Fruit fly (Drosophila melanogaster) whole organism, embryonic: ENCODE measurements around the gene kairos.

Experiments used
- Abd-B ChIP-seq: fragments of 200-800 bp; sonication (Bioruptor generic); optimal IDR thresholded peaks from 2 replicates; lab custom pipeline; 2018; ENCODE audit warnings: missing biosample characterization, mild to moderate bottlenecking, missing genetic modification characterization, moderate library complexity
- CG10147 ChIP-seq: fragments of 200-800 bp; sonication (Bioruptor generic); optimal IDR thresholded peaks from 2 replicates; lab custom pipeline; 2019; ENCODE audit warnings: missing biosample characterization, mild to moderate bottlenecking, missing genetic modification characterization, moderate library complexity
- CG10267 ChIP-seq: fragments of 200-800 bp; sonication (Bioruptor generic); optimal IDR thresholded peaks from 2 replicates; lab custom pipeline; 2018; ENCODE audit warnings: missing biosample characterization, mild to moderate bottlenecking, missing genetic modification characterization, moderate library complexity
- CG10565 ChIP-seq: fragments of 200-800 bp; sonication (Bioruptor generic); optimal IDR thresholded peaks from 3 replicates; lab custom pipeline; 2016; ENCODE audit warnings: missing biosample characterization, mild to moderate bottlenecking, missing genetic modification characterization
- CG10979 ChIP-seq: fragments of 200-800 bp; sonication (Bioruptor generic); optimal IDR thresholded peaks from 2 replicates; lab custom pipeline; 2018; ENCODE audit warnings: missing biosample characterization, mild to moderate bottlenecking, missing genetic modification characterization, moderate library complexity
- CG13894 ChIP-seq: fragments of 200-800 bp; sonication (Bioruptor generic); optimal IDR thresholded peaks from 3 replicates; lab custom pipeline; 2018; ENCODE audit warnings: missing biosample characterization, mild to moderate bottlenecking, missing genetic modification characterization, moderate library complexity
- CG15479 ChIP-seq: fragments of 200-800 bp; sonication (Bioruptor generic); optimal IDR thresholded peaks from 3 replicates; lab custom pipeline; 2019; ENCODE audit warnings: missing biosample characterization, mild to moderate bottlenecking, missing genetic modification characterization, moderate library complexity
- CG15514 ChIP-seq: fragments of 200-800 bp; sonication (Bioruptor generic); optimal IDR thresholded peaks from 3 replicates; lab custom pipeline; 2017; ENCODE audit warnings: missing biosample characterization, missing genetic modification characterization, mild to moderate bottlenecking, moderate library complexity, missing genetic modification reagents
- CG16815 ChIP-seq: fragments of 200-800 bp; sonication (Bioruptor generic); optimal IDR thresholded peaks from 3 replicates; lab custom pipeline; 2017; ENCODE audit warnings: missing biosample characterization, mild to moderate bottlenecking, missing genetic modification characterization
- CG17328 ChIP-seq: fragments of 200-800 bp; sonication (Bioruptor generic); IDR thresholded peaks from 2 replicates; pipeline ENCODE4 v1.3.6; 2022; ENCODE audit warnings: missing biosample characterization, missing genetic modification characterization
- CG17385 ChIP-seq: fragments of 200-800 bp; sonication (Bioruptor generic); optimal IDR thresholded peaks from 3 replicates; lab custom pipeline; 2018; ENCODE audit warnings: missing biosample characterization, mild to moderate bottlenecking, missing genetic modification characterization
- CG17568 ChIP-seq: fragments of 200-800 bp; sonication (Bioruptor generic); optimal IDR thresholded peaks from 2 replicates; lab custom pipeline; 2018; ENCODE audit warnings: missing biosample characterization, mild to moderate bottlenecking, missing genetic modification characterization, moderate library complexity
- CG18011 ChIP-seq: fragments of 200-800 bp; sonication (Bioruptor generic); optimal IDR thresholded peaks from 2 replicates; lab custom pipeline; 2017; ENCODE audit warnings: missing biosample characterization, missing genetic modification characterization, mild to moderate bottlenecking, moderate library complexity, missing genotype
- CG2120 ChIP-seq: fragments of 200-800 bp; sonication (Bioruptor generic); optimal IDR thresholded peaks from 3 replicates; lab custom pipeline; 2016; ENCODE audit warnings: missing biosample characterization, missing genetic modification characterization
- CG30403 ChIP-seq: fragments of 200-800 bp; sonication (Bioruptor generic); optimal IDR thresholded peaks from 3 replicates; lab custom pipeline; 2016; ENCODE audit warnings: missing biosample characterization, missing genetic modification characterization
- CG3163 ChIP-seq: fragments of 200-800 bp; sonication (Bioruptor generic); optimal IDR thresholded peaks from 3 replicates; lab custom pipeline; 2016; ENCODE audit warnings: missing biosample characterization, missing genetic modification characterization
- CG32772 ChIP-seq: fragments of 200-800 bp; sonication (Bioruptor generic); IDR thresholded peaks from 2 replicates; pipeline ENCODE4 v1.3.6; 2022; ENCODE audit warnings: missing biosample characterization, missing genetic modification characterization
- CG4282 ChIP-seq: fragments of 200-800 bp; sonication (Bioruptor generic); optimal IDR thresholded peaks from 2 replicates; lab custom pipeline; 2016; ENCODE audit warnings: missing biosample characterization, missing genetic modification characterization
- CG6813 ChIP-seq: fragments of 200-800 bp; sonication (Bioruptor generic); optimal IDR thresholded peaks from 2 replicates; lab custom pipeline; 2017; ENCODE audit warnings: missing biosample characterization, missing genetic modification characterization, mild to moderate bottlenecking, moderate library complexity, missing genetic modification reagents
- CHES-1-like ChIP-seq: fragments of 200-800 bp; sonication (Bioruptor generic); optimal IDR thresholded peaks from 2 replicates; lab custom pipeline; 2016; ENCODE audit warnings: missing biosample characterization, missing genetic modification characterization
- CTCF ChIP-seq: fragments of 200-800 bp; sonication (Bioruptor generic); optimal IDR thresholded peaks from 2 replicates; lab custom pipeline; 2017; ENCODE audit warnings: missing biosample characterization, mild to moderate bottlenecking, missing genetic modification characterization, moderate library complexity
- Dbx ChIP-seq: fragments of 200-800 bp; sonication (Bioruptor generic); IDR thresholded peaks from 3 replicates; pipeline ENCODE4 v1.3.6; 2022; ENCODE audit warnings: missing biosample characterization, missing genetic modification characterization
- Elba2 ChIP-seq: fragments of 200-800 bp; sonication (Bioruptor generic); optimal IDR thresholded peaks from 3 replicates; lab custom pipeline; 2016; ENCODE audit warnings: missing biosample characterization, missing genetic modification characterization
- Gsc ChIP-seq: fragments of 200-800 bp; sonication (Bioruptor generic); IDR thresholded peaks from 2 replicates; pipeline ENCODE4 v1.3.6; 2022; ENCODE audit warnings: missing biosample characterization, missing genetic modification characterization
- HLH4C ChIP-seq: fragments of 200-800 bp; sonication (Bioruptor generic); IDR thresholded peaks from 3 replicates; pipeline ENCODE4 v1.3.6; 2022; ENCODE audit warnings: missing biosample characterization, missing genetic modification characterization; ENCODE audit not compliant: partially characterized antibody
- Hand ChIP-seq: fragments of 200-800 bp; sonication (Bioruptor generic); optimal IDR thresholded peaks from 2 replicates; lab custom pipeline; 2017; ENCODE audit warnings: mild to moderate bottlenecking, missing biosample characterization, missing genetic modification reagents, missing genetic modification characterization
- Hr51 ChIP-seq, 2 experiments: fragments of 200-800 bp; sonication (Bioruptor generic); optimal IDR thresholded peaks; 2 replicates in 1 of 2; 3 replicates in 1 of 2; lab custom pipeline; 2016 to 2018; ENCODE audit warnings: missing biosample characterization in 2 of 2, missing genetic modification characterization in 2 of 2, mild to moderate bottlenecking in 1 of 2, moderate library complexity in 1 of 2
- Jarid2 ChIP-seq: fragments of 200-800 bp; sonication (Bioruptor generic); optimal IDR thresholded peaks from 3 replicates; lab custom pipeline; 2017; ENCODE audit warnings: mild to moderate bottlenecking, missing biosample characterization, missing genetic modification reagents, missing genetic modification characterization
- Lpt ChIP-seq: fragments of >200 bp; optimal IDR thresholded peaks from 2 replicates; lab custom pipeline; 2018; ENCODE audit warnings: missing biosample characterization, missing genetic modification characterization
- Pdp1 ChIP-seq, 2 experiments: fragments of 200-800 bp; sonication (Bioruptor generic); optimal IDR thresholded peaks; 3 replicates each; lab custom pipeline; 2016; ENCODE audit warnings: missing biosample characterization in 2 of 2, missing genetic modification characterization in 2 of 2, mild to moderate bottlenecking in 1 of 2, moderate library complexity in 1 of 2
- Spps ChIP-seq: fragments of 200-800 bp; sonication (Bioruptor generic); optimal IDR thresholded peaks from 2 replicates; lab custom pipeline; 2018; ENCODE audit warnings: missing biosample characterization, mild to moderate bottlenecking, missing genetic modification characterization
- Tbp ChIP-seq: fragments of >200 bp; optimal IDR thresholded peaks from 2 replicates; lab custom pipeline; 2018; ENCODE audit warnings: missing biosample characterization, missing genetic modification characterization
- Xbp1 ChIP-seq: fragments of 200-800 bp; sonication (Bioruptor generic); optimal IDR thresholded peaks from 3 replicates; lab custom pipeline; 2016; ENCODE audit warnings: missing biosample characterization, mild to moderate bottlenecking, missing genetic modification characterization
- Xrp1 ChIP-seq: fragments of 200-800 bp; sonication (Bioruptor generic); IDR thresholded peaks from 2 replicates; pipeline ENCODE4 v1.3.6; 2022; ENCODE audit warnings: missing biosample characterization, missing genetic modification characterization
- ac ChIP-seq: fragments of 200-800 bp; sonication (Bioruptor generic); optimal IDR thresholded peaks from 3 replicates; lab custom pipeline; 2017; ENCODE audit warnings: missing biosample characterization, mild to moderate bottlenecking, missing genetic modification characterization
- ara ChIP-seq: fragments of 200-800 bp; sonication (Bioruptor generic); IDR thresholded peaks from 2 replicates; pipeline ENCODE4 v1.3.6; 2022; ENCODE audit warnings: missing biosample characterization, missing genetic modification characterization
- ase ChIP-seq: fragments of 200-800 bp; sonication (Bioruptor generic); IDR thresholded peaks from 3 replicates; pipeline ENCODE4 v1.3.6; 2022; ENCODE audit warnings: missing biosample characterization, missing genetic modification characterization
- bsh ChIP-seq, 2 experiments: fragments of 200-800 bp; sonication (Bioruptor generic); optimal IDR thresholded peaks; 2 replicates each; lab custom pipeline; 2017 to 2018; ENCODE audit warnings: mild to moderate bottlenecking in 2 of 2, missing biosample characterization in 2 of 2, missing genetic modification characterization in 2 of 2, moderate library complexity in 1 of 2
- cato ChIP-seq: fragments of 200-800 bp; sonication (Bioruptor generic); optimal IDR thresholded peaks from 2 replicates; lab custom pipeline; 2016; ENCODE audit warnings: missing biosample characterization, missing genetic modification characterization, borderline replicate concordance
- caup ChIP-seq: fragments of 200-800 bp; sonication (Bioruptor generic); optimal IDR thresholded peaks from 3 replicates; lab custom pipeline; 2017; ENCODE audit warnings: missing biosample characterization, mild to moderate bottlenecking, missing genetic modification characterization, moderate library complexity; ENCODE audit not compliant: severe bottlenecking
- da ChIP-seq: fragments of 200-800 bp; sonication (Bioruptor generic); optimal IDR thresholded peaks from 2 replicates; lab custom pipeline; 2016; ENCODE audit warnings: missing biosample characterization, missing genetic modification characterization
- gem ChIP-seq: fragments of 200-800 bp; sonication (Bioruptor generic); optimal IDR thresholded peaks from 2 replicates; lab custom pipeline; 2019; ENCODE audit warnings: missing biosample characterization, mild to moderate bottlenecking, missing genetic modification characterization, moderate library complexity
- mirr ChIP-seq: fragments of 200-800 bp; sonication (Bioruptor generic); optimal IDR thresholded peaks from 3 replicates; lab custom pipeline; 2018; ENCODE audit warnings: missing biosample characterization, mild to moderate bottlenecking, missing genetic modification characterization
- org-1 ChIP-seq: fragments of 200-800 bp; sonication (Bioruptor generic); optimal IDR thresholded peaks from 2 replicates; lab custom pipeline; 2017; ENCODE audit warnings: missing biosample characterization, missing genetic modification characterization
- pan ChIP-seq, 4 experiments: fragments of >200 bp in 3 of 4; fragments of 200-800 bp in 1 of 4; sonication (Bioruptor generic) in 1 of 4; optimal IDR thresholded peaks in 3 of 4; IDR thresholded peaks in 1 of 4; 2 replicates each; pipeline versions ENCODE4 v1.3.6 to Lab custom; 2017 to 2022; ENCODE audit warnings: missing biosample characterization in 2 of 4, missing genetic modification characterization in 2 of 4, mixed read lengths in 1 of 4
- pita ChIP-seq: fragments of 200-800 bp; sonication (Bioruptor generic); optimal IDR thresholded peaks from 2 replicates; lab custom pipeline; 2017; ENCODE audit warnings: missing biosample characterization, mild to moderate bottlenecking, missing genetic modification characterization
- schlank ChIP-seq: fragments of 200-800 bp; sonication (Bioruptor generic); optimal IDR thresholded peaks from 2 replicates; lab custom pipeline; 2018; ENCODE audit warnings: missing biosample characterization, mild to moderate bottlenecking, missing genetic modification characterization
- tll ChIP-seq, 2 experiments: fragments of 200-800 bp in 1 of 2; fragments of >200 bp in 1 of 2; sonication (Bioruptor generic) in 1 of 2; optimal IDR thresholded peaks; 2 replicates each; lab custom pipeline; 2017 to 2019; ENCODE audit warnings: missing biosample characterization in 2 of 2, missing genetic modification characterization in 2 of 2, mild to moderate bottlenecking in 1 of 2, moderate library complexity in 1 of 2
- trem ChIP-seq: fragments of 200-800 bp; optimal IDR thresholded peaks from 3 replicates; lab custom pipeline; 2019; ENCODE audit warnings: missing biosample characterization, mild to moderate bottlenecking, missing genetic modification characterization, moderate library complexity

Gene kairos

DNA sequence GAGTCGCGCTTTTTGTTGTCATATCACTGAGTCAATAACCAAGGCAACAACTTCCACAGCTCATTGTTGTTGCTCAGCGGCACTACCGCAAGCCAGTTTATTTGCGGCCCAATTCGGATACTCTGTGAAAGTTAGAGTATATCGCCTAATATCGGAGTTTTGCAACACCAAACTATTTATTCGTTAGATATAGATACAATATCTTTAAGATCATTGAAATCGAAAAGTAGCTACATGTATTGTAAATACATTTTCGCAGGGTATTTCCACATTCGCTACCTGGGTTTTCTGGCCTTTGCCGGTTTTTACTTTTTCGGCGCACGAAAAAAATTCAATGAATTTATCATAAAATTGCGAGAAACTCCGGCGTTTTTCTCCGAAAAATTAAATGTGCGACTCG, 62.0 kb downstream of the kairos start (continued):
- no peak for TF ChIP-seq CG15479
- TF ChIP-seq pita = no peak
- peak; percentile 66 for TF ChIP-seq CG30403
- peak; percentile 78 for TF ChIP-seq caup (GFP tag; lab: Kevin White, UChicago)
- TF ChIP-seq cato (GFP tag; lab: Kevin White, UChicago) = peak; percentile 25
- no peak for TF ChIP-seq Elba2 (GFP tag; lab: Kevin White, UChicago)
- TF ChIP-seq org-1 = peak; percentile 65
- no peak for TF ChIP-seq da
- TF ChIP-seq HLH4C = no peak
- TF ChIP-seq CG17385 (GFP tag; lab: Kevin White, UChicago) = peak; percentile 64
- no peak for TF ChIP-seq trem (tag; lab: Kevin White, UChicago)
- no peak for TF ChIP-seq Tbp
- TF ChIP-seq Xrp1 (GFP tag; lab: Robert Waterston, UW) = peak; percentile 76
- peak; percentile 55 for TF ChIP-seq CG17568 (GFP tag; lab: Kevin White, UChicago)
- TF ChIP-seq ase (GFP tag; lab: Robert Waterston, UW) = peak; percentile 69; the same call in 2 of the 3 replicates
- TF ChIP-seq CG15514 (GFP tag; lab: Kevin White, UChicago) = peak; percentile 43
- TF ChIP-seq CG18011 (GFP tag; lab: Kevin White, UChicago) = no peak
- TF ChIP-seq CG6813 (GFP tag; lab: Kevin White, UChicago) = peak; percentile 37
- peak; percentile 19 for TF ChIP-seq mirr (GFP tag; lab: Kevin White, UChicago)
- peak; percentile 45 for TF ChIP-seq schlank (tag; lab: Kevin White, UChicago)
- TF ChIP-seq gem (tag; lab: Kevin White, UChicago) = peak; percentile 82
- TF ChIP-seq CG10147 (GFP tag; lab: Kevin White, UChicago) = peak; percentile 63
- TF ChIP-seq CG17328 (GFP tag; lab: Robert Waterston, UW) = peak; percentile 72
- TF ChIP-seq Lpt = no peak
- TF ChIP-seq CTCF (GFP tag; lab: Kevin White, UChicago) = no peak
- peak; percentile 23 for TF ChIP-seq CG3163 (GFP tag; lab: Kevin White, UChicago)
- peak; percentile 45 for TF ChIP-seq CHES-1-like
- TF ChIP-seq CG32772 (GFP tag; lab: Robert Waterston, UW) = peak; percentile 80
- no peak for TF ChIP-seq CG4282 (GFP tag; lab: Kevin White, UChicago)
- no peak for TF ChIP-seq CG10565 (GFP tag; lab: Kevin White, UChicago)
- TF ChIP-seq Gsc (GFP tag; lab: Robert Waterston, UW) = 0 out of 2 replicates have a peak, but pooled peaks have one; percentile 41
- TF ChIP-seq Jarid2 = peak; percentile 9
- TF ChIP-seq pan (optimal IDR thresholded peaks at IDR 0.05; lab: Kevin White, UChicago) = no peak
- TF ChIP-seq pan (GFP tag; optimal IDR thresholded peaks at IDR 0.05 in 1 of 2, IDR thresholded peaks at IDR 0.05 in 1 of 2) = peak in 1 of 2 experiments; percentile 85
- TF ChIP-seq CG10267 = peak; percentile 10
- no peak for TF ChIP-seq Spps (tag; lab: Kevin White, UChicago)
- TF ChIP-seq Dbx (GFP tag; lab: Robert Waterston, UW) = peak; percentile 80; the same call in 2 of the 3 replicates
- no peak for TF ChIP-seq ac (GFP tag; lab: Kevin White, UChicago)
- peak; percentile 83 for TF ChIP-seq CG2120 (GFP tag; lab: Kevin White, UChicago)
- TF ChIP-seq CG10979 (tag; lab: Kevin White, UChicago) = peak; percentile 44
- TF ChIP-seq CG16815 (GFP tag; lab: Kevin White, UChicago) = peak; percentile 6
- peak; percentile 71 for TF ChIP-seq ara (GFP tag; lab: Robert Waterston, UW)
- no peak for TF ChIP-seq tll (GFP tag; optimal IDR thresholded peaks at IDR 0.05; lab: Kevin White, UChicago)
- peak; percentile 28 for TF ChIP-seq CG13894 (tag; lab: Kevin White, UChicago)
- peak in 1 of 2 experiments; percentile 56 for TF ChIP-seq bsh (GFP tag; optimal IDR thresholded peaks at IDR 0.05; lab: Kevin White, UChicago)
- no peak for TF ChIP-seq Hand (GFP tag; lab: Kevin White, UChicago)
- peak; percentile 32 to 83 for TF ChIP-seq Hr51 (GFP tag; optimal IDR thresholded peaks at IDR 0.05; lab: Kevin White, UChicago)
- TF ChIP-seq Xbp1 = peak; percentile 65
- peak; percentile 71 for TF ChIP-seq Abd-B (GFP tag; lab: Kevin White, UChicago)
- peak; percentile 56 to 66 for TF ChIP-seq Pdp1 (GFP tag; optimal IDR thresholded peaks at IDR 0.05; lab: Kevin White, UChicago)
